Worm (Caenorhabditis elegans) whole organism, L4/young adult: ENCODE data around the gene BE10.1.

Experiments used
- W03F9.2 ChIP-seq: fragments of 150-350 bp; optimal IDR thresholded peaks from 2 replicates; lab custom pipeline; 2014; ENCODE audit warnings: missing biosample characterization, missing genetic modification characterization
- dao-5 ChIP-seq: sonication (generic microtip); optimal IDR thresholded peaks from 2 replicates; lab custom pipeline; 2016; ENCODE audit warnings: missing genotype, missing genetic modification characterization, moderate library complexity, missing compliant biosample characterization
- him-1 ChIP-seq: sonication (generic microtip); optimal IDR thresholded peaks from 2 replicates; lab custom pipeline; 2016; ENCODE audit warnings: missing genotype, missing genetic modification reagents, missing genetic modification characterization, missing compliant biosample characterization

ce11 chrIII:12794200-12794599, 4.9 kb upstream of the BE10.1 start:
- TF ChIP-seq dao-5 (tag; lab: Kevin White, UChicago) (no peak), W03F9.2 (tag; lab: Kevin White, UChicago) (no peak), him-1 (no peak)
